ENCODE assay signal across 4 fruit fly cellular contexts in the genomic region with DNA sequence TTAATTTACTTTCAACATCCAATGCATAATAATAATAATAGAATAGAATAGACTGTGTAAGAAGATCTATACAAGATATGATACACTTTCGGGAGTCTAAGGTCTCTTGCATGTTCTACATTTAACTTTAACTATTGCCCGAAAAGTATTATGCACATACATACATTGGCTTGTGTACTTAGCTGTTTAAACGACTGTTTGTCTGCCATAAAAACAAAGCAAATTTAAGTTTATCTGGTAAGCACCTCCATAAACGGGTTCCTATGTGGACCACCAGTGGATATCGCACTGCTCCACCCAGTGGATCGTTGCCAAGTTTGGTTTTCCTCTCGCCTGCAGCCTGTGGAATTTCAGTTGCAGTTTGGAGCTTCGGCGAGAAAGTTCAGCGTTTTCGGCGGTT.
TF ChIP-seq lines count a peak whose summit lies in the region.

No protein-coding gene starts in this region.

- TF ChIP-seq CTCF in whole organism, embryonic (GFP tag; optimal IDR thresholded peaks at IDR 0.05; lab: Kevin White, UChicago), result no peak

TF ChIP-seq in whole organism, embryonic, 481 proteins besides CTCF, POLR2A, EP300 and RAD21 (continues in another document):
- no peak for TF ChIP-seq CG6854 (GFP tag; optimal IDR thresholded peaks at IDR 0.05; lab: Kevin White, UChicago)
- no peak for TF ChIP-seq twi (tag; optimal IDR thresholded peaks at IDR 0.05; lab: Kevin White, UChicago)
- no peak for TF ChIP-seq Stat92E (GFP tag; optimal IDR thresholded peaks at IDR 0.05; lab: Kevin White, UChicago)
- no peak for TF ChIP-seq CG9797 (GFP tag; optimal IDR thresholded peaks at IDR 0.05; lab: Kevin White, UChicago)
- TF ChIP-seq Dref (GFP tag; IDR thresholded peaks at IDR 0.05; lab: Robert Waterston, UW), result no peak
- TF ChIP-seq NFAT (GFP tag; IDR thresholded peaks at IDR 0.05; lab: Robert Waterston, UW), result no peak
- TF ChIP-seq Nf-YB (GFP tag; optimal IDR thresholded peaks at IDR 0.05; lab: Kevin White, UChicago), result no peak
- TF ChIP-seq fd96Cb (tag; optimal IDR thresholded peaks at IDR 0.05; lab: Kevin White, UChicago), result no peak
- peak; percentile 52 for TF ChIP-seq unpg (GFP tag; optimal IDR thresholded peaks at IDR 0.05; lab: Kevin White, UChicago)
- TF ChIP-seq CG9876 (GFP tag; optimal IDR thresholded peaks at IDR 0.05; lab: Kevin White, UChicago), result no peak
- no peak for TF ChIP-seq CG1024 (GFP tag; IDR thresholded peaks at IDR 0.05; lab: Robert Waterston, UW)
- TF ChIP-seq HmgD (GFP tag; optimal IDR thresholded peaks at IDR 0.05; lab: Kevin White, UChicago), result no peak
- TF ChIP-seq CG10209 (GFP tag; optimal IDR thresholded peaks at IDR 0.05; lab: Kevin White, UChicago), result no peak
- TF ChIP-seq CG15011 (GFP tag; optimal IDR thresholded peaks at IDR 0.05; lab: Kevin White, UChicago), result no peak
- no peak for TF ChIP-seq TFAM (GFP tag; optimal IDR thresholded peaks at IDR 0.05; lab: Kevin White, UChicago)
- TF ChIP-seq mam (GFP tag; optimal IDR thresholded peaks at IDR 0.05; lab: Kevin White, UChicago), result no peak
- TF ChIP-seq jigr1 (GFP tag; IDR thresholded peaks at IDR 0.05; lab: Robert Waterston, UW), result no peak
- no peak for TF ChIP-seq klu (GFP tag; IDR thresholded peaks at IDR 0.05; lab: Robert Waterston, UW)
- TF ChIP-seq Gsc (GFP tag; IDR thresholded peaks at IDR 0.05; lab: Robert Waterston, UW), result no peak
- no peak for TF ChIP-seq CG14710 (tag; optimal IDR thresholded peaks at IDR 0.05; lab: Kevin White, UChicago)
- TF ChIP-seq sens (GFP tag; lab: Kevin White, UChicago), result no peak
- no peak for TF ChIP-seq vnd (GFP tag; IDR thresholded peaks at IDR 0.05; lab: Robert Waterston, UW; ENCODE audit: partially characterized antibody)
- no peak for TF ChIP-seq lmd (GFP tag; IDR thresholded peaks at IDR 0.05; lab: Robert Waterston, UW)

TF ChIP-seq in whole organism, prepupa, 60 proteins besides CTCF, POLR2A, EP300 and RAD21:
- no peak for TF ChIP-seq CG11902 (GFP tag; optimal IDR thresholded peaks at IDR 0.05; lab: Kevin White, UChicago)
- no peak for TF ChIP-seq vri (GFP tag; optimal IDR thresholded peaks at IDR 0.05; lab: Kevin White, UChicago)
- TF ChIP-seq Eip78C (GFP tag; lab: Kevin White, UChicago), result peak; percentile 14
- TF ChIP-seq fkh (GFP tag; optimal IDR thresholded peaks at IDR 0.05; lab: Kevin White, UChicago), result peak; percentile 87

TF ChIP-seq in whole organism, pupa, 21 proteins besides CTCF, POLR2A, EP300 and RAD21:
- TF ChIP-seq Ets98B (GFP tag; IDR thresholded peaks at IDR 0.05; lab: Robert Waterston, UW) (0 out of 2 replicates have a peak, but pooled peaks have one; percentile 20), CG9948 (tag; optimal IDR thresholded peaks at IDR 0.05; lab: Kevin White, UChicago) (no peak), CG12605 (GFP tag; IDR thresholded peaks at IDR 0.05; lab: Robert Waterston, UW) (no peak), CG14655 (GFP tag; optimal IDR thresholded peaks at IDR 0.05; lab: Kevin White, UChicago) (no peak), rn (GFP tag; IDR thresholded peaks at IDR 0.05; lab: Robert Waterston, UW) (no peak)

TF ChIP-seq in whole organism, wandering third instar larva, 38 proteins besides CTCF, POLR2A, EP300 and RAD21:
- TF ChIP-seq CG32264 (GFP tag; optimal IDR thresholded peaks at IDR 0.05; lab: Kevin White, UChicago) (no peak), foxo (GFP tag; optimal IDR thresholded peaks at IDR 0.05; lab: Kevin White, UChicago) (peak in 1 of 2 experiments; percentile 2), Hr83 (GFP tag; optimal IDR thresholded peaks at IDR 0.05; lab: Kevin White, UChicago; ENCODE audit: poor library complexity, severe bottlenecking) (peak; percentile 88), Rel (GFP tag; optimal IDR thresholded peaks at IDR 0.05; lab: Kevin White, UChicago) (no peak), Rel (tag; optimal IDR thresholded peaks at IDR 0.05; lab: Kevin White, UChicago) (no peak)
